Worm (Caenorhabditis elegans) whole organism, L4/young adult: ENCODE results near the gene T05A7.12.
A peak's percentile ranks its signal among the peaks of the same experiment; 100 is the strongest.

Source experiments
- W03F9.2 ChIP-seq: fragments of 150-350 bp; optimal IDR thresholded peaks from 2 replicates; lab custom pipeline; 2014; ENCODE audit warnings: missing biosample characterization, missing genetic modification characterization
- dao-5 ChIP-seq: sonication (generic microtip); optimal IDR thresholded peaks from 2 replicates; lab custom pipeline; 2016; ENCODE audit warnings: missing genotype, missing genetic modification characterization, moderate library complexity, missing compliant biosample characterization
- him-1 ChIP-seq: sonication (generic microtip); optimal IDR thresholded peaks from 2 replicates; lab custom pipeline; 2016; ENCODE audit warnings: missing genotype, missing genetic modification reagents, missing genetic modification characterization, missing compliant biosample characterization

The T05A7.12 gene

ce11 chrII:4663186-4663585, at the start of gene T05A7.12:
T05A7.12 (minus strand) TSS chrII:4663286.
- no peak for TF ChIP-seq him-1 (tag; lab: Kevin White, UChicago)
- TF ChIP-seq W03F9.2 (tag; lab: Kevin White, UChicago) = no peak
- no peak for TF ChIP-seq dao-5 (tag; lab: Kevin White, UChicago)

- TF ChIP-seq him-1 (tag; lab: Kevin White, UChicago) (no peak), W03F9.2 (tag; lab: Kevin White, UChicago) (no peak), dao-5 (tag; lab: Kevin White, UChicago) (no peak)
Observed at ce11 chrII:4710813-4711212, 47.7 kb upstream of the T05A7.12 start.

ce11 chrII:4710120-4710519, 47.0 kb upstream of the T05A7.12 start, which contains the start of gene tag-151:
tag-151 (plus strand) TSS chrII:4710277.
- TF ChIP-seq dao-5 (tag; lab: Kevin White, UChicago) = no peak
- no peak for TF ChIP-seq him-1 (tag; lab: Kevin White, UChicago)
- TF ChIP-seq W03F9.2 (tag; lab: Kevin White, UChicago) = no peak

- TF ChIP-seq dao-5 (tag; lab: Kevin White, UChicago) (no peak), him-1 (tag; lab: Kevin White, UChicago) (no peak), W03F9.2 (tag; lab: Kevin White, UChicago) (peak; percentile 88)
Observed at ce11 chrII:4706359-4706871, 43.3 kb upstream of the T05A7.12 start, which contains the start of the genes F10G7.9 and tsn-1. F10G7.9 (minus strand) TSS chrII:4706485. tsn-1 (plus strand) TSS chrII:4706821.

ce11 chrII:4703011-4703410, 39.9 kb upstream of the T05A7.12 start:
- TF ChIP-seq W03F9.2 (tag; lab: Kevin White, UChicago) (no peak), him-1 (tag; lab: Kevin White, UChicago) (no peak), dao-5 (tag; lab: Kevin White, UChicago) (no peak)

ce11 chrII:4701482-4702119, 38.5 kb upstream of the T05A7.12 start, which contains the start of gene unc-85:
unc-85 (plus strand) TSS chrII:4702069.
- TF ChIP-seq W03F9.2 (tag; lab: Kevin White, UChicago) (peak; percentile 8), him-1 (tag; lab: Kevin White, UChicago) (peak; percentile 34)

- TF ChIP-seq him-1 (tag; lab: Kevin White, UChicago) (no peak), dao-5 (tag; lab: Kevin White, UChicago) (no peak), W03F9.2 (tag; lab: Kevin White, UChicago) (peak; percentile 61)
Observed at ce11 chrII:4698266-4698771, 35.2 kb upstream of the T05A7.12 start, which contains the start of the genes rpn-5 and scc-1. rpn-5 (minus strand) TSS chrII:4698427. scc-1 (plus strand) TSS chrII:4698721.

ce11 chrII:4696055-4696454, 33.0 kb upstream of the T05A7.12 start:
- TF ChIP-seq him-1 (tag; lab: Kevin White, UChicago) (no peak), W03F9.2 (tag; lab: Kevin White, UChicago) (no peak), dao-5 (tag; lab: Kevin White, UChicago) (no peak)

- TF ChIP-seq dao-5 (tag; lab: Kevin White, UChicago) (no peak), W03F9.2 (tag; lab: Kevin White, UChicago) (no peak), him-1 (tag; lab: Kevin White, UChicago) (no peak)
Observed at ce11 chrII:4693129-4693528, 30.0 kb upstream of the T05A7.12 start, which contains the start of gene F10G7.5. F10G7.5 (plus strand) TSS chrII:4693414.

ce11 chrII:4689477-4689876, 26.4 kb upstream of the T05A7.12 start, which contains the start of gene F10G7.12:
F10G7.12 (plus strand) TSS chrII:4689777.
- TF ChIP-seq W03F9.2 (tag; lab: Kevin White, UChicago) = no peak
- TF ChIP-seq him-1 (tag; lab: Kevin White, UChicago) = no peak
- TF ChIP-seq dao-5 (tag; lab: Kevin White, UChicago) = no peak

- TF ChIP-seq him-1 (tag; lab: Kevin White, UChicago) (no peak), W03F9.2 (tag; lab: Kevin White, UChicago) (no peak), dao-5 (tag; lab: Kevin White, UChicago) (no peak)
Observed at ce11 chrII:4686941-4687340, 23.9 kb upstream of the T05A7.12 start, which contains the start of gene sre-39. sre-39 (plus strand) TSS chrII:4687241.

- TF ChIP-seq W03F9.2 (tag; lab: Kevin White, UChicago) (no peak), him-1 (tag; lab: Kevin White, UChicago) (no peak), dao-5 (tag; lab: Kevin White, UChicago) (no peak)
Observed at ce11 chrII:4684852-4685251, 21.8 kb upstream of the T05A7.12 start.

ce11 chrII:4683693-4684092, 20.6 kb upstream of the T05A7.12 start, which contains the start of gene sre-40:
sre-40 (minus strand) TSS chrII:4683793.
- TF ChIP-seq him-1 (tag; lab: Kevin White, UChicago) = no peak
- no peak for TF ChIP-seq dao-5 (tag; lab: Kevin White, UChicago)
- TF ChIP-seq W03F9.2 (tag; lab: Kevin White, UChicago) = no peak
